Worm (Caenorhabditis elegans) whole organism, midembryonic: Measurements from ENCODE around the gene Y45F10B.59.
"Not testable (repeated sequence)": the region's sequence is repeated elsewhere in the genome, so short reads cannot be mapped to it uniquely, and the experiment has no call there.

Source experiments
- T22C8.4 ChIP-seq: fragments of 200-800 bp; sonication (Bioruptor generic); IDR thresholded peaks from 2 replicates; pipeline ENCODE4 v1.3.6; 2022; ENCODE audit warnings: missing genetic modification characterization, missing compliant biosample characterization
- cog-1 ChIP-seq: sonication (generic microtip); optimal IDR thresholded peaks from 2 replicates; lab custom pipeline; 2016; ENCODE audit warnings: missing genetic modification characterization, missing compliant biosample characterization
- flt-1 ChIP-seq: fragments of 200-800 bp; sonication (Bioruptor generic); IDR thresholded peaks from 2 replicates; pipeline ENCODE4 v1.3.6; 2022; ENCODE audit warnings: missing genetic modification characterization, missing compliant biosample characterization
- klf-2 ChIP-seq: fragments of 200-800 bp; sonication (Bioruptor generic); conservative IDR thresholded peaks from 2 replicates; pipeline ENCODE4 v1.3.6; 2022; ENCODE audit warnings: missing genetic modification reagents, missing genetic modification characterization, missing compliant biosample characterization
- med-1 ChIP-seq: sonication (generic microtip); optimal IDR thresholded peaks from 2 replicates; lab custom pipeline; 2017; ENCODE audit warnings: missing genetic modification characterization, mild to moderate bottlenecking, missing compliant biosample characterization, antibody characterized with exemption, missing genetic modification reagents; ENCODE audit not compliant: insufficient read depth
- ref-1 ChIP-seq: fragments of 200-800 bp; sonication (Bioruptor generic); conservative IDR thresholded peaks from 2 replicates; pipeline ENCODE4 v1.3.6; 2022; ENCODE audit warnings: missing genetic modification reagents, missing genetic modification characterization, missing compliant biosample characterization
- tab-1 ChIP-seq: fragments of 200-800 bp; sonication (Bioruptor generic); IDR thresholded peaks from 2 replicates; pipeline ENCODE4 v1.3.6; 2022; ENCODE audit warnings: missing genetic modification characterization, missing compliant biosample characterization
- ztf-23 ChIP-seq: fragments of 200-800 bp; sonication (Bioruptor generic); IDR thresholded peaks from 2 replicates; pipeline ENCODE4 v1.3.6; 2022; ENCODE audit warnings: missing genetic modification reagents, missing genetic modification characterization, missing compliant biosample characterization
- ztf-29 ChIP-seq: fragments of 200-800 bp; sonication (Bioruptor generic); IDR thresholded peaks from 2 replicates; pipeline ENCODE4 v1.3.6; 2022; ENCODE audit warnings: missing genetic modification reagents, missing genetic modification characterization, missing compliant biosample characterization

The Y45F10B.59 gene

DNA sequence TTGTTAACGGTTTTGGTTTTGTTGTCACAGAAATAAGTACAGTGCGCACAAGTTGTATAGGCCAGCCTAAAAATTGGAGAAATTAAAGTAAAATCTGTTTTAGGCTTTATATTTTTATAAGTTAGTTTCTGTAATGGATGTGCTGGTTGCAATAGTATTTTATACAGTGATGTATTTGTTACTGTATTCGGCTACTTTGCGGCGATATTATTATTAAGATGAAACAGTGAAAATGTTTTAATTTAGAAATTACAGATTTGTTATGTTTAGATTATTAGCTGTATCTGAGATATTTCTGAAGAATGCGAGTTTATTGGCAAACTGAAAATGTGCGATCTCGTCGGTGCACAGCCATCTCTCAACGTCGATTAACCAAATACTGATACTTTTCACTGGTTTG, 45.1 kb downstream of the Y45F10B.59 start, which contains the start of gene ule-4:
TSS of gene ule-4 (minus strand) at position 101 of the 400 bp plus-strand sequence.
- no peak for TF ChIP-seq T22C8.4 (GFP tag; lab: Robert Waterston, UW)
- no peak for TF ChIP-seq ztf-29
- TF ChIP-seq med-1 (GFP tag; lab: Kevin White, UChicago): no peak
- no peak for TF ChIP-seq tab-1 (GFP tag; lab: Robert Waterston, UW)

DNA sequence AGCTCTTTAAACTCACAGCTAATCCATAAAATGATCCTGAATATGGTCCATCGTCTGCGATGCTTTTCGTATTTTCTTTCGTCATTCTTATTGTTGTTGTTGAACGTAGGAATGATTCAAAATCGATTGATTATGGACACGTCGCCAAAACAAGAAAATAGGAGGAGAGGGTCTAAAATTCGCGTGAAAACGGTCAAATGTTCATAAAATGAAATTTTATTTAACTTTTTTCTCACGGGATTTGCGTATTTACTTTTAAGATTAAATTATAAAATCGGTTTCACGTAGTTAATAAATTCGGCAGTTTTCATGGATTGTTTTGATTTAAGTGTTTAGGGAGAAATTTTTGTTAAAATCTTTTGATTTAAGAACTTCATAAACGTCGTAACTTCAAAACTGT, 46.7 kb downstream of the Y45F10B.59 start, which contains the start of gene C08F11.10:
TSS of gene C08F11.10 (minus strand) at position 101 of the 400 bp plus-strand sequence.
- no peak for TF ChIP-seq ztf-23 (GFP tag; lab: Robert Waterston, UW)
- no peak for TF ChIP-seq flt-1 (GFP tag; lab: Robert Waterston, UW)
- no peak for TF ChIP-seq T22C8.4 (GFP tag; lab: Robert Waterston, UW)

DNA sequence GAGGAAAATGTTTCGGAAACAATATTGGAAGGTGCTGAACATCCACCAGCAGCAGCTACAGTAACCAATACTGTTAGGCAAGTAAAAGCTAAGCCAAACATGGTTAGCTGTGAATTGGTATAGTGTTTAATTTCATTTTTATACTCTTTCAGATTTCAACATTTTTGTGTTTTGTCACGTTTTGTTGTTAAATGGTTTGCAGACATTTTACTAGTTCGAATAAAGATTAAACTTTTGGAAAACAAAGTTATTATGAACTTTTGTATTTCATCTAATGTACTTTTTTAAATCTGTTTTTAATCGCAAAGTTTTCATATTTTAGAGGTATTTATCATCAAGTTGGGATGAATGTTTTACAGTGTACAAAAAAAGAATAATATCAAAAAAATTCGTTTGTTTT, 47.8 kb downstream of the Y45F10B.59 start, which contains the start of gene C08F11.17:
TSS of gene C08F11.17 (minus strand) at position 101 of the 400 bp plus-strand sequence.
- TF ChIP-seq med-1 (GFP tag; lab: Kevin White, UChicago) (no peak), tab-1 (GFP tag; lab: Robert Waterston, UW) (no peak), ztf-29 (no peak), flt-1 (GFP tag; lab: Robert Waterston, UW) (no peak), T22C8.4 (GFP tag; lab: Robert Waterston, UW) (no peak), cog-1 (tag; lab: Kevin White, UChicago) (no peak), ref-1 (GFP tag; lab: Robert Waterston, UW) (no peak), klf-2 (GFP tag; lab: Robert Waterston, UW) (no peak), ztf-23 (GFP tag; lab: Robert Waterston, UW) (no peak)

DNA sequence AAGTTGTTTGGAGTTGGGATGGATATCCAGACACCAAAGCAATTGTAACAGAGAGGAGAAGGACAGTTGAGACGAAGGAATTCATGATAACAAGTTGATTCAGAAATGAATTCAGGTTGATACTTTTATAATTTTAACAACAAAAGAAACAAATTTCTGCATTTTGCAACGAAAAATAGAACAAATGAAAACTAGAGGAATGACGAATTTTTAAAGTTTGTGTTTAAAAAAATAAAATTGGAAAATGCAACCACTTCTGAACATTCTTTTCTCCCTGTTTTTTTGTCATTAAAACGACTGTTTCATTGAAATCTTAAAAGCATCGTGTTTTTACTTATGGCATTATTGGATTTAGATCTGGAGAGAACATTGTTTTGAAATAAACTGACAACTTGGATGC, 49.0 kb downstream of the Y45F10B.59 start, which contains the start of gene C08F11.12:
TSS of gene C08F11.12 (minus strand) at position 101 of the 400 bp plus-strand sequence.
- not testable (repeated sequence) for TF ChIP-seq med-1 (GFP tag; lab: Kevin White, UChicago); T22C8.4 (GFP tag; lab: Robert Waterston, UW); ref-1 (GFP tag; lab: Robert Waterston, UW)

DNA sequence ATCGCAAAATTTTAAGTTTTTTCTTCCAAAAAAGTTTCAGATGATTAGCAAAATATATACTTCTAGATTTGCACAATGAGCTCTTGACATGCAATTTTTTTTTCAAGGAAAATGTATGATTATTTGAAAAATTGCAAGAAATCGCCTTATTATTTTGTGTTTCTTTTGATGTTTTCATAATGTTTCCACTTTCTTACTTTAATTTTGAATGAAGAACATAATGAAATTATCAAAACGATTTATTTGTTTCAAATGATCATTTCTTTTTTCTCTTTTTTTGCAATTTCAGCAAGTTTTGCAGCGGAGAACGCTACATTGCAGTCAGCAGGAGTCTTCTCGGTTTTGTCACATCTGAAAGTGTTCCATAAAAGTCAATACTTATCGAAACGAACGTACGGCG, 49.6 kb downstream of the Y45F10B.59 start, which contains the start of gene Y45F10C.6:
TSS of gene Y45F10C.6 (plus strand) at position 301 of the 400 bp plus-strand sequence.
- TF ChIP-seq ztf-23, tab-1, T22C8.4 (GFP tag; lab: Robert Waterston, UW): not testable (repeated sequence)
